Worm (Caenorhabditis elegans): ENCODE results near the gene ttr-43.

Gene ttr-43

DNA sequence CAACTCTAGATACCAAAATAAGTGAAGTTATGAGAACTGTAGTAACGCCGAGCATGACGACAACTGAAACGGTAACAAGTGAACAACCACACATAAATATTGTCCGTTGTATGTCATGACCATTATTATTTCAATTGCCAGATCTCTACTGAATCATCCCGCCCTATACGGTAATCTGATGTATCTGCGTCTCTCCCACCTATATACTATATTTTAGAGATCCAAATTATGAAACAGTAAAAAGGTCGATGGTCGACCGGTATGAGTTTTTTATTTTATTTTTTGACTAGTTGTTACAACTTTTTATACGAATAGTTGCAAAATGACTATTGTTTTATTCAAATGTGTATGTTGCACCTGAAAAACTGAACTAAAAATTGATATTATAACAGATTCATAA lies at the start of gene ttr-43:
ttr-43 (minus strand) TSS at position 101 of the 400 bp plus-strand sequence.
- TF ChIP-seq unc-62 (GFP tag; optimal IDR thresholded peaks at IDR 0.05): no peak

DNA sequence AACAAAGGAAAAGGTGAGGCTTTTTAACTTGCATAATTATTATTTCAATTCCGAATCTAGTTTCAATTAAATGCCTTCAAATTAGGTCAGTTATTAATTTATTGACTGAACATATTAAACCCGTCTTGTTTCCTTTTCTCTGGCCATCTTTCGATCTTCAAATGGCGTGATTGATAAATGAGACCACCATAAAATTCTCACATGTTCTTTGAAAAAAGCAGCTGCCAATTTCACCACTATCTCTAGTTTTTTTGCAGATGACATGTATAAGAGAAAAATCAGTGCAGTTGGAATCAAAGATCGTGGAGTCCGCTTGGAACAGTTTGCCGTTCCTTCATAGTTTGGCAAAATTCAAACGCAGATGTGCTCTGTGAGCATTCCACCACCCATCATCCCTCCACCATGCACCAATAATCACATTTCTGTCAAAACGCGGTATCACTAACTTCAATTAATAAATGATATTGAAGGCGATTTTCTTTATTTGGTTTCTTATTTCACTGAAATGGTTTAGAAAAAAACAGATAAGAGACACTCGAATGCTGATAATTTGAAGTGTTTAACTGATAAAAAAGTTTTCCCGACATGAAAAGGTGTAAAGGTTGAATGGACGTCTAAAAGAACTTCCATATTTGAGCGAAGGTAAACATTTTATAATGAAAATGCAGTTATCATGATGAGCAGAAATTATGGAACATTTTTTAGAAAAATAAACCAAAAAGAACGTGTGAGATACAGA lies 47.4 kb upstream of the ttr-43 start:
- TF ChIP-seq unc-62 (GFP tag; optimal IDR thresholded peaks at IDR 0.05): no peak

DNA sequence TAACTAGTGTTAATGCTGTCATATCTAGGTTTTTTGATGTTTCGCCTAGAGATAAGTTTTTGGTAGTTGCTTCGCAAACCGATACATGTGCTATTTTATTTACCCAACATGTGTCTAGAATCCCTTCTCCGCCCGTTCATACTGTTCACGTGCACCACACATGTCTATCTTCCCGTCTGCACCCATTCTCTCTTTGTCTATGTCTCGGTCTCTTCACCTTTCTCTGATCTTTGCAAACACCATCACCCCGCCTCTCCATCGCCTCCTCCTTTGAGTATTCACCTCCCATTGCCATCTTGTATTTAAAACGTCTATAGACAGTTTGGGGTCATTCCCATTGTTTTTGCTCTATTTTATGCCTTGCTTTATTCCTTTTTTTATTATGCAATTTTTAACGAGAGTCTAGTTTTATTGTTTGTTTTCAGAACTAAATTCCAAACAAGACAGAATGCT lies 46.8 kb upstream of the ttr-43 start, which contains the start of gene F56H9.2:
F56H9.2 (plus strand) TSS at position 426 of the 453 bp plus-strand sequence.
- TF ChIP-seq unc-62 (GFP tag; optimal IDR thresholded peaks at IDR 0.05): no peak

DNA sequence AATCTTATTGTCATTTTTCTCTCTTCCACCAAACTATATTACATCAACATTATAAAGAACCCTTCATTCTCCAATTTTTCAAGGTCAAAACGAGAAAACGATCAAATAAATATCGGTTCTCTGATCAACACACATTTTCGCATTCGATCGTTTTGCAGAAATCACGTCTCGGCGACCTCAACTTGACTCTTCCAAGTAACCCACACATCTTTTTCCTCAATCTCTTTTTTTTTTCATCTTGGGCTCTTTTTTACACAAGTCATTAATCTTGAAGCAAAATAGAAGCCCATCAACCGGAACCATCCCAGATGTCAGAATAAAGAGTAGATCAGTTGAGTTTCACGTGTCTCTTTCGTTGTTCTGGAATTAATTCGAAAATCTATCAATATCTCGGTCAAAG lies 45.7 kb upstream of the ttr-43 start:
- no peak for TF ChIP-seq unc-62 (GFP tag; optimal IDR thresholded peaks at IDR 0.05)

DNA sequence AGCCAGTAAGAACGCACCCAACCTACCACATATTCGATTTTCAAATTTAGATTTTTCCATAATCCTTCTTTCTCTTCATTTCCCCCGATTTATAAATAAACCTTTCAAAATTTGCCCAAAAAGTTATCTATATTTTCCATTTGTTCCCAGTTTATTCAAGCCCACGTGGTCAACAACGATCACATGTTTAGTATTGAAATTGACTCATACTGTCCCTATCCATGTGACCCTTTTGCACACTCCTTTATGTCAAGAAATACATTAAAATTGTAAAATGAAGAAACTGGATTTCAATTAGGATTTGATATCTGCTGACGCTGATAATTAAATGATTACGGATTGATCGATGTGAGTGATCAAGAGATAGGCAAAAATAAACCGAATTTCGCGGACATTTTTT lies 44.7 kb upstream of the ttr-43 start:
- no peak for TF ChIP-seq unc-62 (GFP tag; optimal IDR thresholded peaks at IDR 0.05)

DNA sequence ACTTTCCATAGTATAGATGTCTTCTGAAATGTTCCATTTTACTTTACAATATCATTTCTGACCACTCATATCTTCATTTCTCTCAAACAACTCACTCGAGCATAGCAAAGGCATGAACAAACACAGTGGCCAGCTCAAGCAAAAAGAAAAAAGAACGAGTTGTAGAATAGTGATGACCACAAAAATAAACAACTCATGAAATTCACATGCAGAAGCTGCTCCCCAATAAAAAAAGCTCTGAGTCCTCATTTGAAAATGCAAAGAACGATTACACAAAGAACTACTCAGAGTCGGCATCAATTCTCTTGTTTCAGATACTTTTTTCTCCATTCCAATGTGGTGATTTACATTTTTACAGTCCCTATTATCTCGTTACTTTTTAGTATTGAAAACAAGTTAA lies 44.2 kb upstream of the ttr-43 start:
- TF ChIP-seq unc-62 (GFP tag; optimal IDR thresholded peaks at IDR 0.05): no peak

DNA sequence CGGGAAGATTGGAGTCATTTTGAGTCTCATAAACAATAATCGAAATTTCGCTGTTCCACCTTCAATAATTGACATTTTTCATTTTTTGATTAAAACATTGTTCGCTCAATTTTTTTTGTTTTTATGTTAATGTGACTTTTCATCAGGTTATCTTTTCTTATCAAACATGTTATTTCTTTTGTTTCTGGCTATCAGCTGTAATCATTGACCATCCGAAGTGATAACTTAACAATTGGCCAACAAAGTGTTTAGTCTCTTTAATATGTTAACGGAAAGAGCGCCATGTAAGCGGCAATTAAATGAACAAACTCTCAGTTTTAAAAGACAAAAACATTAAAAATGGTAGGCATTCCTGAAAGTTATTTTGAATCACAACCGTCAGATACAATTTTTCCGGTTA lies 43.5 kb upstream of the ttr-43 start:
- no peak for TF ChIP-seq unc-62 (GFP tag; optimal IDR thresholded peaks at IDR 0.05)

DNA sequence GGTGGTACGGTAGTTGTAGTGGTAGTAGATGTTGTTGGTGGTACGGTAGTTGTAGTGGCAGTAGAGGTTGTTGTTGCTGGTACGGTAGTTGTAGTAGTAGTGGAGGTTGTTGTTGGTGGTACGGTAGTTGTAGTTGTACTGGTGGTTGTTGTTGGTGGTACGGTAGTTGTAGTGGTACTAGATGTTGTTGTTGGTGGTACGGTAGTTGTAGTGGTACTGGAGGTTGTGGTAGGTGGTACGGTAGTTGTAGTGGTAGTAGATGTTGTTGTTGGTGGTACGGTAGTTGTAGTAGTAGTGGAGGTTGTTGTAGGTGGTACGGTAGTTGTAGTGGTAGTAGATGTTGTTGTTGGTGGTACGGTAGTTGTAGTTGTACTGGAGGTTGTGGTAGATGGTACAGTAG lies 42.5 kb upstream of the ttr-43 start:
- no peak for TF ChIP-seq unc-62 (GFP tag; optimal IDR thresholded peaks at IDR 0.05)

DNA sequence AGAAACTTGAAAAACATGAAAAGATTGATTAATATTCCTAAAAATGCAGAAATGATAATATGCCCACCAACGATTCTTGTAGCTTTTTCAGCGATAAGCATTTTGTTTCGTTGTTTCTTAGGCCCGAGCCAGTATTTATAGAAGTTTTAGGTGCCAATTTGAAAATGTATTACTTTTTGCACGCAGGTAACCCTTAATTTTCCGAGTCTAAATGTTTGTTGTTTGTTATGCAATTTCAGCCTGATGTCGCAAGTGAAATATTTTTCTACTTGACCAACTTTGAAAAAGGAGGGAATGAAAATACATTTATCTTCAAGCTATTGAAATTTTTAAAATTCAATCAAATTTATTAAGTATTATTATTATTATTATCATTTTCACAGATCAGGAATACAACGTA lies 41.5 kb upstream of the ttr-43 start, which contains the start of gene srx-113:
srx-113 (minus strand) TSS at position 101 of the 400 bp plus-strand sequence.
- no peak for TF ChIP-seq unc-62 (GFP tag; optimal IDR thresholded peaks at IDR 0.05)

DNA sequence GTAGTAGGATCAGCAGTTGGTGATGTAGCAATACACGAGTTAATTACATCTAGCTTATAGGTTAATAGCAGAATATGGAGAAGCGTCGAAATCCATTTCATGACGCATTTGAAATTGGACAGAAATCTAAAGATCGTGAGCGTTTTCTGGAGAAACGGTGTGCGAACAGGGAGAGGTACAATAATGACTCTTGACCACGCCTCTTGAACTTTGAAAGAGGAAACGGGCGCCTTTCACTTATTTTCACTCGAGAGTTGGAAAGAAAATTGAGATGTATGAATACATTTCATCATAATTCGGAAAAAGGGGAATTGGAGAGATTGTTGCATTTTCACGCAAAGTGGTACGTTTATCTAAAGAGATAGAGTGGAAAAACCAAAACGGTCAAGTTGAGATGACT lies 39.2 kb upstream of the ttr-43 start, which contains the start of gene F56H9.6:
F56H9.6 (minus strand) TSS at position 101 of the 400 bp plus-strand sequence.
- no peak for TF ChIP-seq unc-62 (GFP tag; optimal IDR thresholded peaks at IDR 0.05)

DNA sequence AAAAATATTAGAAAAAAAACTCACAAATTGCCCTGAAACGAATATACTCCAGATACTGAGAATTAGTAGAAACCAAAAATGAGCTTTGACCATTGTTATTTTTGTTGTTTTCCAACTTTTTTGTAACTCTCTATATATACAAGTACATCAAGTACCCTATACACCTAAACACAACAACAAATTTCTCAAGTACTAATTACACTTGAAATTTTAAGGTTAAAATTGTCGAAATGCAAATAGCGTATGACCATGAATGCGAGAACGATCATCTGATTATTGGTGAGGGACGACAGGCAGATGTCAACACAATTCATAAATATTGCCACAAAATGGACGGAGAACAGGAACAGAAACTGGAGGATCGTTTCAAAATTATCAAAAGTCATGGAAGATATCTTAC lies 33.9 kb upstream of the ttr-43 start, which contains the start of gene F56H9.9:
F56H9.9 (minus strand) TSS at position 101 of the 400 bp plus-strand sequence.
- TF ChIP-seq unc-62 (GFP tag; optimal IDR thresholded peaks at IDR 0.05): no peak

DNA sequence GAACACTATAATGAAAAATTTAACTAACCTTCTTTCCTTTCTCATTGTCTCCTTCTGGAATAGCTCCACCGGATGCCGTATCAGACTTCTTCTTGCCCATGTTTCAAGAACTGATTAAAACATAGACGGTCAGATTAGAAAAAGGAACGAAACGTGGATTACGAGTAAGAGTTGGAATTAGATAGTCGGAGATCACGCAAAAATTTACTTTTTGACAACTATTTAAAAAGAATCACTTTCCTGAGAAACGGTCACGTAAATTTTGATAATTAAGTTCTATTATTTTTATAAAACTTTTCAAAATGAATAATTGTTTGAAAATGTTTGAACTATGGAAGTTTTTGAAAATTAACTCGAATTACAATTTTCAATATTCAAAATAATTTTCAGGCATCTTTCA lies 21.6 kb upstream of the ttr-43 start, which contains the start of gene cyc-2.2:
cyc-2.2 (minus strand) TSS at position 101 of the 400 bp plus-strand sequence.
- TF ChIP-seq unc-62 (GFP tag; optimal IDR thresholded peaks at IDR 0.05): no peak

DNA sequence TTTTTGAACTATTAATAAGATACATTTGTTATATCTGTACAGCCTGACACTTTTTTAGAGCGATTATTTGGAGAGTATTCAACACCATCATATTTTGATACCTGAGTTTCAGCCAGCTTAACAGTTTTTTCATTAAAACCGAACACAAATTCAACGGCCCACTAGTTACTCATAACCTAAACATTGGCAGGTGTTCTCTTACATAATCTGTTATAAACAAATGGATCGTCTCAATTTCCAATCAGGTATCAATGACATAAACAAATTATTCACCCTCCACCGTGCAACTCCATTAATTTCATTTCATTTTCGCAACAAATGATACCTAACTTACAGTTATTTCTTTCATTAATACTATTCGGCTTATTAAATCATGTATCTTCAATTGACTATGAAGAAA lies 20.5 kb upstream of the ttr-43 start, which contains the start of gene cubn-1:
cubn-1 (plus strand) TSS at position 301 of the 400 bp plus-strand sequence.
- TF ChIP-seq unc-62 (GFP tag; optimal IDR thresholded peaks at IDR 0.05): no peak

DNA sequence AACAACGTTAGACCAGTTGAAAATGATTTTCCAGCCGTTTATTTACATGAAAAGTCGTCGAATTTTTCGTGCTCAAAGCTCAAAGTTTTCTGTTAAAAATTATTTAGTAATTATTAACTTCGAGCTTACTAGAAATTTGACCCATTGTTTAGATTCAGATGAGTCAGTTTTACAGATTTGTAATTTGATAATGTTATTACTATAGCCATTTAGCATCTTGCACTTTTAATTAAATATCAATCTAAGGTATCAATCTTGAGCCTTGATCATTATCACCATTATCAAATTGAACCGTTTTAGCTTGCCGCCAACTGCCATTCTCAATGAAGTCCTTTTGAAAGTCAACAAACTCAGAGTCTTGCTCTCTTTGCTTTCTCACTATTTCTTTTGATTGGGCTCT lies 19.0 kb upstream of the ttr-43 start, which contains the start of gene ZC116.1:
ZC116.1 (plus strand) TSS at position 301 of the 400 bp plus-strand sequence.
- no peak for TF ChIP-seq unc-62 (GFP tag; optimal IDR thresholded peaks at IDR 0.05)

DNA sequence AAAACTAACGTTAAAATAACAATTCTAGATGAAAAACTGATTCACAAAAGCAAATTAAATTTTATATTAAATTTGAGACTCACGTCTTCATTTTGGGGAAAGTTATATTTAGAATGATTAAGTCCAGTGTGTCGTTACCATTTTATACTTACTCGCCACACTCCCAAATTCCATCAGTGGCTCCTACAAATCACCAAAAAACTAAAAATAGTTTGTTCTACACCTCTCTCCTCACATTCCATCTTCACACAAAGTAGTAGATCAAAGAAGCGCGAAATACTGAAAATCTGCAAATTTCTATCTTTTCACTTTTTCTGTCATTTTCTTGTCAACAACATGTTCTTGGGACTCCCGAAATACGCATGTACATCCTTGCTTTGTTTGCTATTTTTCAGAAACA lies 18.4 kb upstream of the ttr-43 start, which contains the start of gene ZC116.5:
ZC116.5 (minus strand) TSS at position 101 of the 400 bp plus-strand sequence.
- no peak for TF ChIP-seq unc-62 (GFP tag; optimal IDR thresholded peaks at IDR 0.05)

DNA sequence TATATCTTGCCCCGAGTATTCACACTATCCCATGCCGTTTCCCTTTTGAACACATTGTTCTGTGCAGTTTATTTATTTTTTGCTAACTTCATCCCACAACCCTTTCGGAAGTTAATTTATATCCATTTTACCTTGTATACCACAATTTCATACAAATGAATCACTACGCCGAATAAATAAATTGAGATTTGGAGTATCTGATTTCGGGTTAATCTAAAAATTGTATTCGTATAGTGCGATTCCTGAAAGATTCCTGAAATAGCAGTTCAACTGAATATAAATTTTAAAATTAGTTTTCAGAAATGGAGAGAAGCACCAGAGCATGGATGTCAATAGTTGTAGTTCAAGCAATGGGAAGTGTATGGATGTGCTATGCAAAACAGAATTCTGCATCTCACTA lies 16.6 kb upstream of the ttr-43 start, which contains the start of gene erg-28:
erg-28 (plus strand) TSS at position 301 of the 400 bp plus-strand sequence.
- TF ChIP-seq unc-62 (GFP tag; optimal IDR thresholded peaks at IDR 0.05): no peak

DNA sequence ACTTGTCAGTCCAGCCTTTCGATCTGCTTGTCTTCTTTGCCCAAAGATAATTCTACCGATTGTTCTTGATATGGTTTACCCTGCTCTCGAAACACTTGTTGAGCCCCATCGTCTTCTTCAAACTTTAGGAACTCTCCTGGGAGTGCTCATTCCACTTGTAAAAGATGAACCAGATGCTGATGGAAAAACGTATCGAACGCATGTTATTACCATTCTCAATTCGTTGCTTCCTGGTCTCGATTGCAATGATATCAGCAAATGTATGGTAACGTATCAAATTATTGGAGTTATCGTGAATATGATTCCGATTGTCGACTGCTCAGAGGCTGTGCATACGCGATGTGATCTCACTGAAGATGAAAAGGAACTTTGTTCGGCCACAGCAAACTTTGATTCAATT lies 11.3 kb upstream of the ttr-43 start:
- TF ChIP-seq unc-62 (GFP tag; optimal IDR thresholded peaks at IDR 0.05): no peak
